Fruit fly (Drosophila melanogaster) whole organism, embryonic: ENCODE results near the gene eIF2gamma.

Experiments used
- Atf-2 ChIP-seq: fragments of 200-800 bp; sonication (Bioruptor generic); optimal IDR thresholded peaks from 2 replicates; lab custom pipeline; 2016; ENCODE audit warnings: missing biosample characterization, missing genetic modification characterization
- C15 ChIP-seq: fragments of 200-800 bp; sonication (Bioruptor generic); IDR thresholded peaks from 3 replicates; pipeline ENCODE4 v1.3.6; 2022; ENCODE audit warnings: missing biosample characterization, missing genetic modification characterization
- CG10209 ChIP-seq: fragments of 200-800 bp; sonication (Bioruptor generic); optimal IDR thresholded peaks from 3 replicates; lab custom pipeline; 2017; ENCODE audit warnings: missing biosample characterization, mild to moderate bottlenecking, missing genetic modification characterization, missing genetic modification reagents
- CG10274 ChIP-seq: fragments of 200-800 bp; sonication (Bioruptor generic); optimal IDR thresholded peaks from 3 replicates; lab custom pipeline; 2017; ENCODE audit warnings: missing biosample characterization, mild to moderate bottlenecking, missing genetic modification characterization
- CG10543 ChIP-seq: fragments of 200-800 bp; sonication (Bioruptor generic); optimal IDR thresholded peaks from 3 replicates; lab custom pipeline; 2017; ENCODE audit warnings: missing biosample characterization, mild to moderate bottlenecking, missing genetic modification characterization, moderate library complexity
- CG11504 ChIP-seq: fragments of 200-800 bp; sonication (Bioruptor generic); optimal IDR thresholded peaks from 3 replicates; lab custom pipeline; 2019; ENCODE audit warnings: missing biosample characterization, mild to moderate bottlenecking, missing genetic modification characterization, moderate library complexity
- CG11695 ChIP-seq: fragments of 200-800 bp; sonication (Bioruptor generic); IDR thresholded peaks from 3 replicates; pipeline ENCODE4 v1.3.6; 2022; ENCODE audit warnings: missing biosample characterization, missing genetic modification characterization
- CG14014 ChIP-seq: fragments of 200-800 bp; sonication (Bioruptor generic); IDR thresholded peaks from 2 replicates; pipeline ENCODE4 v1.3.6; 2022; ENCODE audit warnings: missing biosample characterization, missing genetic modification characterization
- CG15269 ChIP-seq: fragments of 200-800 bp; sonication (Bioruptor generic); optimal IDR thresholded peaks from 2 replicates; lab custom pipeline; 2018; ENCODE audit warnings: missing biosample characterization, mild to moderate bottlenecking, missing genetic modification characterization, moderate library complexity
- CG16813 ChIP-seq: fragments of 200-800 bp; sonication (Bioruptor generic); IDR thresholded peaks from 3 replicates; pipeline ENCODE4 v1.3.6; 2022; ENCODE audit warnings: missing biosample characterization, missing genetic modification characterization; ENCODE audit not compliant: partially characterized antibody
- CG16863 ChIP-seq: fragments of 200-800 bp; sonication (Bioruptor generic); optimal IDR thresholded peaks from 3 replicates; lab custom pipeline; 2016; ENCODE audit warnings: missing biosample characterization, missing genetic modification characterization
- CG18262 ChIP-seq: fragments of 200-800 bp; optimal IDR thresholded peaks from 3 replicates; lab custom pipeline; 2019; ENCODE audit warnings: missing biosample characterization, mild to moderate bottlenecking, missing genetic modification characterization, moderate library complexity
- CG1832 ChIP-seq: fragments of 200-800 bp; sonication (Bioruptor generic); optimal IDR thresholded peaks from 2 replicates; lab custom pipeline; 2017; ENCODE audit warnings: missing biosample characterization, mild to moderate bottlenecking, missing genetic modification characterization, inconsistent platforms
- CG2712 ChIP-seq: fragments of 200-800 bp; optimal IDR thresholded peaks from 3 replicates; lab custom pipeline; 2019; ENCODE audit warnings: missing biosample characterization, mild to moderate bottlenecking, missing genetic modification characterization, moderate library complexity
- CG31388 ChIP-seq: fragments of 200-800 bp; sonication (Bioruptor generic); optimal IDR thresholded peaks from 2 replicates; lab custom pipeline; 2016; ENCODE audit warnings: missing biosample characterization, missing genetic modification characterization
- CG4617 ChIP-seq: fragments of 200-800 bp; sonication (Bioruptor generic); optimal IDR thresholded peaks from 3 replicates; lab custom pipeline; 2016; ENCODE audit warnings: missing biosample characterization, missing genetic modification characterization, borderline replicate concordance
- CG4820 ChIP-seq: fragments of 200-800 bp; sonication (Bioruptor generic); optimal IDR thresholded peaks from 3 replicates; lab custom pipeline; 2016; ENCODE audit warnings: missing biosample characterization, missing genetic modification characterization
- CG5245 ChIP-seq: fragments of 200-800 bp; sonication (Bioruptor generic); optimal IDR thresholded peaks from 3 replicates; lab custom pipeline; 2016; ENCODE audit warnings: missing biosample characterization, missing genetic modification characterization
- CG7271 ChIP-seq: fragments of 200-800 bp; sonication (Bioruptor generic); optimal IDR thresholded peaks from 2 replicates; lab custom pipeline; 2018; ENCODE audit warnings: missing biosample characterization, mild to moderate bottlenecking, missing genetic modification characterization, moderate library complexity
- CG8359 ChIP-seq: fragments of 200-800 bp; sonication (Bioruptor generic); optimal IDR thresholded peaks from 2 replicates; lab custom pipeline; 2017; ENCODE audit warnings: missing biosample characterization, mild to moderate bottlenecking, missing genetic modification characterization, borderline replicate concordance
- CG9727 ChIP-seq: fragments of 200-800 bp; sonication (Bioruptor generic); optimal IDR thresholded peaks from 3 replicates; lab custom pipeline; 2017; ENCODE audit warnings: missing biosample characterization, mild to moderate bottlenecking, missing genetic modification characterization
- Eip74EF ChIP-seq, 2 experiments: fragments of 200-800 bp in 1 of 2; fragments of >200 bp in 1 of 2; sonication (Bioruptor generic) in 1 of 2; optimal IDR thresholded peaks; 2 replicates each; lab custom pipeline; 2017 to 2019; ENCODE audit warnings: missing biosample characterization in 2 of 2, missing genetic modification characterization in 2 of 2, mild to moderate bottlenecking in 1 of 2, moderate library complexity in 1 of 2
- HLH54F ChIP-seq: fragments of 200-800 bp; sonication (Bioruptor generic); optimal IDR thresholded peaks from 3 replicates; lab custom pipeline; 2016; ENCODE audit warnings: missing biosample characterization, missing genetic modification characterization
- HLHmδ ChIP-seq: fragments of 200-800 bp; sonication (Bioruptor generic); optimal IDR thresholded peaks from 2 replicates; lab custom pipeline; 2018; ENCODE audit warnings: missing biosample characterization, mild to moderate bottlenecking, missing genetic modification characterization, moderate library complexity
- Hr3 ChIP-seq: fragments of 200-800 bp; sonication (Bioruptor generic); optimal IDR thresholded peaks from 3 replicates; lab custom pipeline; 2016; ENCODE audit warnings: missing biosample characterization, missing genetic modification characterization
- Lpt ChIP-seq: fragments of >200 bp; optimal IDR thresholded peaks from 2 replicates; lab custom pipeline; 2018; ENCODE audit warnings: missing biosample characterization, missing genetic modification characterization
- Mes4 ChIP-seq: fragments of 200-800 bp; sonication (Bioruptor generic); optimal IDR thresholded peaks from 2 replicates; lab custom pipeline; 2016; ENCODE audit warnings: missing biosample characterization, missing genetic modification characterization
- Oli ChIP-seq: fragments of 200-800 bp; sonication (Bioruptor generic); optimal IDR thresholded peaks from 2 replicates; lab custom pipeline; 2018; ENCODE audit warnings: missing biosample characterization, mild to moderate bottlenecking, missing genetic modification characterization, moderate library complexity
- Opbp ChIP-seq: fragments of 200-800 bp; sonication (Bioruptor generic); IDR thresholded peaks from 3 replicates; pipeline ENCODE4 v1.3.6; 2022; ENCODE audit warnings: missing biosample characterization, missing genetic modification characterization; ENCODE audit not compliant: partially characterized antibody
- Optix ChIP-seq: fragments of 200-800 bp; sonication (Bioruptor generic); IDR thresholded peaks from 3 replicates; pipeline ENCODE4 v1.3.6; 2022; ENCODE audit warnings: missing biosample characterization, missing genetic modification characterization
- Ptx1 ChIP-seq: fragments of 200-800 bp; sonication (Bioruptor generic); IDR thresholded peaks from 2 replicates; pipeline ENCODE4 v1.3.6; 2022; ENCODE audit warnings: missing biosample characterization, missing genetic modification characterization
- Taf1 ChIP-seq: fragments of 200-800 bp; sonication (Bioruptor generic); IDR thresholded peaks from 2 replicates; pipeline ENCODE4 v1.3.6; 2022; ENCODE audit warnings: missing biosample characterization, missing genetic modification characterization
- chinmo ChIP-seq: fragments of 200-800 bp; sonication (Bioruptor generic); IDR thresholded peaks from 4 replicates; pipeline ENCODE4 v1.3.6; 2022; ENCODE audit warnings: missing biosample characterization, missing genetic modification characterization; ENCODE audit not compliant: partially characterized antibody
- crol ChIP-seq: fragments of 200-800 bp; sonication (Bioruptor generic); IDR thresholded peaks from 2 replicates; pipeline ENCODE4 v1.3.6; 2022; ENCODE audit warnings: missing biosample characterization, missing genetic modification characterization
- dimm ChIP-seq: fragments of 200-800 bp; sonication (Bioruptor generic); IDR thresholded peaks from 2 replicates; pipeline ENCODE4 v1.3.6; 2022; ENCODE audit warnings: missing biosample characterization, missing genetic modification characterization
- esg ChIP-seq: fragments of 200-800 bp; sonication (Bioruptor generic); conservative IDR thresholded peaks from 2 replicates; pipeline ENCODE4 v1.3.6; 2022; ENCODE audit warnings: missing biosample characterization, missing genetic modification characterization
- gce ChIP-seq: fragments of 200-800 bp; sonication (Bioruptor generic); IDR thresholded peaks from 3 replicates; pipeline ENCODE4 v1.3.6; 2022; ENCODE audit warnings: missing biosample characterization, missing genetic modification characterization
- gcm ChIP-seq: fragments of 200-800 bp; sonication (Bioruptor generic); optimal IDR thresholded peaks from 2 replicates; lab custom pipeline; 2019; ENCODE audit warnings: missing biosample characterization, mild to moderate bottlenecking, missing genetic modification characterization, moderate library complexity
- gfzf ChIP-seq: fragments of 200-800 bp; sonication (Bioruptor generic); optimal IDR thresholded peaks from 2 replicates; lab custom pipeline; 2016; ENCODE audit warnings: missing biosample characterization, mild to moderate bottlenecking, missing genetic modification characterization, moderate library complexity
- hth ChIP-seq: fragments of >200 bp; optimal IDR thresholded peaks from 2 replicates; lab custom pipeline; 2017; ENCODE audit warnings: inconsistent platforms
- jing ChIP-seq: fragments of 200-800 bp; sonication (Bioruptor generic); optimal IDR thresholded peaks from 2 replicates; lab custom pipeline; 2018; ENCODE audit warnings: missing biosample characterization, mild to moderate bottlenecking, missing genetic modification characterization
- maf-S ChIP-seq: fragments of 200-800 bp; sonication (Bioruptor generic); optimal IDR thresholded peaks from 2 replicates; lab custom pipeline; 2016; ENCODE audit warnings: missing biosample characterization, missing genetic modification characterization
- nerfin-1 ChIP-seq: fragments of 200-800 bp; sonication (Bioruptor generic); optimal IDR thresholded peaks from 3 replicates; lab custom pipeline; 2019; ENCODE audit warnings: missing biosample characterization, mild to moderate bottlenecking, missing genetic modification characterization, moderate library complexity
- oc ChIP-seq: fragments of 200-800 bp; sonication (Bioruptor generic); optimal IDR thresholded peaks from 2 replicates; lab custom pipeline; 2018; ENCODE audit warnings: missing biosample characterization, mild to moderate bottlenecking, missing genetic modification characterization, moderate library complexity
- ro ChIP-seq: fragments of 200-800 bp; sonication (Bioruptor generic); IDR thresholded peaks from 2 replicates; pipeline ENCODE4 v1.3.6; 2022; ENCODE audit warnings: missing biosample characterization, missing genetic modification characterization
- salm ChIP-seq: fragments of 200-800 bp; sonication (Bioruptor generic); optimal IDR thresholded peaks from 2 replicates; lab custom pipeline; 2018; ENCODE audit warnings: missing biosample characterization, mild to moderate bottlenecking, missing genetic modification characterization
- shn ChIP-seq: fragments of 200-800 bp; sonication (Bioruptor generic); optimal IDR thresholded peaks from 3 replicates; lab custom pipeline; 2016; ENCODE audit warnings: missing biosample characterization, missing genetic modification characterization
- slbo ChIP-seq: fragments of 200-800 bp; sonication (Bioruptor generic); IDR thresholded peaks from 2 replicates; pipeline ENCODE4 v1.3.6; 2022; ENCODE audit warnings: missing biosample characterization, missing genetic modification characterization
- sqz ChIP-seq: fragments of 200-800 bp; sonication (Bioruptor generic); optimal IDR thresholded peaks from 3 replicates; lab custom pipeline; 2018; ENCODE audit warnings: missing biosample characterization, mild to moderate bottlenecking, missing genetic modification characterization
- z ChIP-seq: fragments of 200-800 bp; sonication (Bioruptor generic); IDR thresholded peaks from 3 replicates; pipeline ENCODE4 v1.3.6; 2022; ENCODE audit warnings: missing biosample characterization, missing genetic modification characterization

The eIF2gamma gene

dm6 chr3R:15275158-15275623, 11.9 kb upstream of the eIF2gamma start, which contains the start of the genes Cp190 and CG4338 (continued):
- TF ChIP-seq Hr3 (GFP tag; lab: Kevin White, UChicago): peak; percentile 98
- peak; percentile 98 for TF ChIP-seq oc (tag; lab: Kevin White, UChicago)
- TF ChIP-seq Taf1: peak; percentile 91
- peak; percentile 99 for TF ChIP-seq CG15269 (tag; lab: Kevin White, UChicago)
- peak; percentile 98 for TF ChIP-seq CG4617 (GFP tag; lab: Kevin White, UChicago)
- TF ChIP-seq CG2712 (tag; lab: Kevin White, UChicago): peak; percentile 99
- TF ChIP-seq Eip74EF (GFP tag; optimal IDR thresholded peaks at IDR 0.05; lab: Kevin White, UChicago): peak in 1 of 2 experiments; percentile 98
- peak; percentile 99 for TF ChIP-seq CG10543 (GFP tag; lab: Kevin White, UChicago)
- peak; percentile 99 for TF ChIP-seq CG18262 (tag; lab: Kevin White, UChicago)
- peak; percentile 99 for TF ChIP-seq gcm (GFP tag; lab: Kevin White, UChicago)
- TF ChIP-seq Lpt (GFP tag; lab: Kevin White, UChicago): no peak
- peak; percentile 90 for TF ChIP-seq HLH54F
- TF ChIP-seq CG4820 (GFP tag; lab: Kevin White, UChicago): peak; percentile 96
- TF ChIP-seq shn (GFP tag; lab: Kevin White, UChicago): peak; percentile 84
- TF ChIP-seq CG1832: no peak
- TF ChIP-seq CG8359 (GFP tag; lab: Kevin White, UChicago): peak; percentile 89
- peak; percentile 97 for TF ChIP-seq CG14014 (GFP tag; lab: Robert Waterston, UW)
- peak; percentile 93 for TF ChIP-seq CG5245 (GFP tag; lab: Kevin White, UChicago)
- 0 out of 4 replicates have a peak, but pooled peaks have one; percentile 68 for TF ChIP-seq chinmo (GFP tag; lab: Robert Waterston, UW)
- TF ChIP-seq CG16813 (GFP tag; lab: Robert Waterston, UW): peak; percentile 85
- peak; percentile 98 for TF ChIP-seq salm (tag; lab: Kevin White, UChicago)
- TF ChIP-seq CG16863 (GFP tag; lab: Kevin White, UChicago): peak; percentile 90
- TF ChIP-seq jing (GFP tag; lab: Kevin White, UChicago): peak; percentile 92
- peak; percentile 97 for TF ChIP-seq CG11695
- peak; percentile 95 for TF ChIP-seq CG31388 (GFP tag; lab: Kevin White, UChicago)
- peak; percentile 69; the same call in 2 of the 3 replicates for TF ChIP-seq Optix
- peak; percentile 86 for TF ChIP-seq C15 (GFP tag; lab: Robert Waterston, UW)
- peak; percentile 99 for TF ChIP-seq sqz (GFP tag; lab: Kevin White, UChicago)
- peak; percentile 96 for TF ChIP-seq CG7271 (tag; lab: Kevin White, UChicago)
- peak; percentile 91 for TF ChIP-seq ro (GFP tag; lab: Robert Waterston, UW)
- TF ChIP-seq hth: no peak
- peak; percentile 98 for TF ChIP-seq Oli
- peak; percentile 43 for TF ChIP-seq gfzf (GFP tag; lab: Kevin White, UChicago)
- peak; percentile 88 for TF ChIP-seq dimm (GFP tag; lab: Robert Waterston, UW)
- peak; percentile 98 for TF ChIP-seq esg (GFP tag; lab: Robert Waterston, UW)
- peak; percentile 90 for TF ChIP-seq CG10274
- TF ChIP-seq CG9727: peak; percentile 99
- peak; percentile 83 for TF ChIP-seq maf-S (GFP tag; lab: Kevin White, UChicago)
- TF ChIP-seq HLHmδ (GFP tag; lab: Kevin White, UChicago): peak; percentile 3
- TF ChIP-seq Atf-2: peak; percentile 91
- peak; percentile 80 for TF ChIP-seq Opbp (GFP tag; lab: Robert Waterston, UW)
- TF ChIP-seq Ptx1 (GFP tag; lab: Robert Waterston, UW): peak; percentile 98
- TF ChIP-seq crol (GFP tag; lab: Robert Waterston, UW): peak; percentile 71
- peak; percentile 97 for TF ChIP-seq slbo
- TF ChIP-seq gce (GFP tag; lab: Robert Waterston, UW): peak; percentile 94
- TF ChIP-seq nerfin-1: peak; percentile 98
- TF ChIP-seq CG11504 (tag; lab: Kevin White, UChicago): peak; percentile 97
- TF ChIP-seq Mes4 (GFP tag; lab: Kevin White, UChicago): peak; percentile 89
- peak; percentile 98 for TF ChIP-seq CG10209 (GFP tag; lab: Kevin White, UChicago)
- TF ChIP-seq z (GFP tag; lab: Robert Waterston, UW): peak; percentile 64; the same call in 1 of the 3 replicates
